ENCODE assay signal across 4 fruit fly cellular contexts in genomic region chr3L:18012775-18013174, dm6.
A peak's percentile ranks its signal among the peaks of the same experiment; 100 is the strongest.
TF ChIP-seq lines count a peak whose summit lies in the region.

No protein-coding gene starts in this region.

- TF ChIP-seq CTCF in whole organism, embryonic (GFP tag; optimal IDR thresholded peaks at IDR 0.05; lab: Kevin White, UChicago): no peak

TF ChIP-seq in whole organism, embryonic, 481 proteins besides CTCF, POLR2A, EP300 and RAD21:
- TF ChIP-seq D (optimal IDR thresholded peaks at IDR 0.05; lab: Kevin White, UChicago) (peak; percentile 56), D (GFP tag; optimal IDR thresholded peaks at IDR 0.05; lab: Kevin White, UChicago) (no peak), fd96Cb (tag; optimal IDR thresholded peaks at IDR 0.05; lab: Kevin White, UChicago) (no peak), org-1 (GFP tag; optimal IDR thresholded peaks at IDR 0.05; lab: Kevin White, UChicago) (no peak), CG2202 (tag; optimal IDR thresholded peaks at IDR 0.05; lab: Kevin White, UChicago) (no peak), tll (GFP tag; optimal IDR thresholded peaks at IDR 0.05; lab: Kevin White, UChicago) (peak in 1 of 2 experiments; percentile 68), CG4360 (GFP tag; IDR thresholded peaks at IDR 0.05; lab: Robert Waterston, UW) (peak; percentile 96), CG2199 (GFP tag; IDR thresholded peaks at IDR 0.05; lab: Robert Waterston, UW) (peak; percentile 84)

TF ChIP-seq in whole organism, prepupa, 60 proteins besides CTCF, POLR2A, EP300 and RAD21:
- TF ChIP-seq CG6163 (GFP tag; IDR thresholded peaks at IDR 0.05; lab: Robert Waterston, UW) (0 out of 3 replicates have a peak, but pooled peaks have one; percentile 7), CG3919 (GFP tag; optimal IDR thresholded peaks at IDR 0.05; lab: Kevin White, UChicago) (no peak), fkh (GFP tag; optimal IDR thresholded peaks at IDR 0.05; lab: Kevin White, UChicago) (peak; percentile 33)

TF ChIP-seq in whole organism, pupa, 21 proteins besides CTCF, POLR2A, EP300 and RAD21:
- TF ChIP-seq rn (GFP tag; IDR thresholded peaks at IDR 0.05; lab: Robert Waterston, UW) (no peak), CG4496 (GFP tag; IDR thresholded peaks at IDR 0.05; lab: Robert Waterston, UW) (peak; percentile 27; the same call in 1 of the 3 replicates), CG34367 (tag; optimal IDR thresholded peaks at IDR 0.05; lab: Kevin White, UChicago) (no peak), CG32121 (GFP tag; IDR thresholded peaks at IDR 0.05; lab: Robert Waterston, UW) (no peak), CG8159 (tag; optimal IDR thresholded peaks at IDR 0.05; lab: Kevin White, UChicago) (no peak), EcR (GFP tag; optimal IDR thresholded peaks at IDR 0.05; lab: Kevin White, UChicago) (no peak), fd96Ca (GFP tag; IDR thresholded peaks at IDR 0.05; lab: Robert Waterston, UW) (no peak; the same call in 2 of the 3 replicates)
TF ChIP-seq in whole organism, pupa: peak in this region for 1.

TF ChIP-seq in whole organism, wandering third instar larva, 38 proteins besides CTCF, POLR2A, EP300 and RAD21:
- TF ChIP-seq Dif (GFP tag; optimal IDR thresholded peaks at IDR 0.05; lab: Kevin White, UChicago; ENCODE audit: partially characterized antibody) (no peak), Dfd (GFP tag; optimal IDR thresholded peaks at IDR 0.05; lab: Kevin White, UChicago) (peak; percentile 31), Hr78 (GFP tag; optimal IDR thresholded peaks at IDR 0.05; lab: Kevin White, UChicago) (no peak), woc (GFP tag; optimal IDR thresholded peaks at IDR 0.05; lab: Kevin White, UChicago) (no peak), Myc (optimal IDR thresholded peaks at IDR 0.05; lab: Kevin White, UChicago) (no peak), GATAd (GFP tag; optimal IDR thresholded peaks at IDR 0.05; lab: Kevin White, UChicago) (no peak), dmrt93B (GFP tag; optimal IDR thresholded peaks at IDR 0.05; lab: Kevin White, UChicago) (peak; percentile 5)
